Fruit fly (Drosophila melanogaster): ENCODE measurements around the gene strat.

strat gene

dm6 chr2L:8300220-8301167 lies 19.6 kb upstream of the strat start, which contains the start of gene Btk (continued):
- TF ChIP-seq H15 (GFP tag; IDR thresholded peaks at IDR 0.05) (no peak), sens-2 (GFP tag; IDR thresholded peaks at IDR 0.05) (no peak), TFAM (GFP tag; optimal IDR thresholded peaks at IDR 0.05) (no peak), CG12299 (tag; optimal IDR thresholded peaks at IDR 0.05) (no peak), pum (GFP tag; optimal IDR thresholded peaks at IDR 0.05) (no peak), CG10147 (GFP tag; optimal IDR thresholded peaks at IDR 0.05) (no peak), chinmo (GFP tag; IDR thresholded peaks at IDR 0.05; ENCODE audit: partially characterized antibody) (peak; percentile 89; the same call in 3 of the 4 replicates), Trl (optimal IDR thresholded peaks at IDR 0.05) (peak; percentile 34 to 35), Trl (GFP tag; optimal IDR thresholded peaks at IDR 0.05) (no peak), Rfx (GFP tag; IDR thresholded peaks at IDR 0.05) (peak; percentile 21; the same call in 1 of the 2 replicates), caup (GFP tag; optimal IDR thresholded peaks at IDR 0.05; ENCODE audit: severe bottlenecking) (no peak), CG9817 (tag; optimal IDR thresholded peaks at IDR 0.05) (no peak), crc (GFP tag; optimal IDR thresholded peaks at IDR 0.05) (no peak), CG34422 (GFP tag; IDR thresholded peaks at IDR 0.05) (peak; percentile 64; the same call in 1 of the 3 replicates), inv (GFP tag; IDR thresholded peaks at IDR 0.05; ENCODE audit: partially characterized antibody) (no peak), CG10267 (tag; optimal IDR thresholded peaks at IDR 0.05) (no peak), CG17186 (GFP tag; optimal IDR thresholded peaks at IDR 0.05) (peak; percentile 14), Ets65A (GFP tag) (peak; percentile 40), Mes4 (GFP tag; optimal IDR thresholded peaks at IDR 0.05) (no peak), jigr1 (GFP tag; IDR thresholded peaks at IDR 0.05) (no peak), CG31388 (GFP tag; optimal IDR thresholded peaks at IDR 0.05) (no peak), kni (GFP tag; optimal IDR thresholded peaks at IDR 0.05) (peak; percentile 53), CG2875 (GFP tag; optimal IDR thresholded peaks at IDR 0.05) (no peak), CG7928 (GFP tag; optimal IDR thresholded peaks at IDR 0.05) (no peak), zen2 (GFP tag; IDR thresholded peaks at IDR 0.05; ENCODE audit: partially characterized antibody) (no peak), twi (tag; optimal IDR thresholded peaks at IDR 0.05) (no peak), CG8290 (GFP tag; optimal IDR thresholded peaks at IDR 0.05) (no peak), CG8290 (tag; optimal IDR thresholded peaks at IDR 0.05) (peak in 1 of 2 experiments; percentile 22), CG2678 (tag; optimal IDR thresholded peaks at IDR 0.05) (no peak), CG8924 (tag; optimal IDR thresholded peaks at IDR 0.05) (peak; percentile 58), CG17912 (GFP tag; optimal IDR thresholded peaks at IDR 0.05) (no peak), exex (tag; optimal IDR thresholded peaks at IDR 0.05) (peak; percentile 22), sc (optimal IDR thresholded peaks at IDR 0.05) (no peak), sc (GFP tag; optimal IDR thresholded peaks at IDR 0.05) (no peak), lilli (GFP tag; optimal IDR thresholded peaks at IDR 0.05) (no peak), Xrp1 (GFP tag; IDR thresholded peaks at IDR 0.05) (no peak), stc (GFP tag; IDR thresholded peaks at IDR 0.05) (0 out of 2 replicates have a peak, but pooled peaks have one; percentile 25), hb (GFP tag; IDR thresholded peaks at IDR 0.05; ENCODE audit: partially characterized antibody) (no peak), prd (optimal IDR thresholded peaks at IDR 0.05) (no peak), prd (GFP tag; IDR thresholded peaks at IDR 0.05) (no peak), CG16813 (GFP tag; IDR thresholded peaks at IDR 0.05; ENCODE audit: partially characterized antibody) (no peak), CG2889 (GFP tag; IDR thresholded peaks at IDR 0.05) (no peak), H2.0 (GFP tag; IDR thresholded peaks at IDR 0.05) (no peak), BEAF-32 (GFP tag; optimal IDR thresholded peaks at IDR 0.05) (peak; percentile 11), CG11093 (GFP tag; IDR thresholded peaks at IDR 0.05) (no peak), HLH54F (GFP tag; optimal IDR thresholded peaks at IDR 0.05) (no peak), Sox100B (GFP tag; optimal IDR thresholded peaks at IDR 0.05) (no peak), ab (GFP tag; optimal IDR thresholded peaks at IDR 0.05) (no peak), lbe (GFP tag; optimal IDR thresholded peaks at IDR 0.05) (no peak), stwl (tag; optimal IDR thresholded peaks at IDR 0.05) (peak; percentile 31)

Data from whole organism, embryonic.